Fruit fly (Drosophila melanogaster) whole organism, embryonic: ENCODE measurements around the gene Bem46.

Experiments used
- Ada2b ChIP-seq: fragments of 200-800 bp; sonication (Bioruptor generic); IDR thresholded peaks from 2 replicates; pipeline ENCODE4 v1.3.6; 2022; ENCODE audit warnings: missing biosample characterization, missing genetic modification characterization
- Asciz ChIP-seq: fragments of 200-800 bp; sonication (Bioruptor generic); optimal IDR thresholded peaks from 2 replicates; lab custom pipeline; 2017; ENCODE audit warnings: missing biosample characterization, mild to moderate bottlenecking, missing genetic modification characterization, missing genetic modification reagents
- Atf3 ChIP-seq: fragments of 200-800 bp; sonication (Bioruptor generic); optimal IDR thresholded peaks from 3 replicates; lab custom pipeline; 2016; ENCODE audit warnings: missing biosample characterization, missing genetic modification characterization
- B-H1 ChIP-seq: fragments of 200-800 bp; sonication (Bioruptor generic); IDR thresholded peaks from 3 replicates; pipeline ENCODE4 v1.3.6; 2022; ENCODE audit warnings: missing biosample characterization, missing genetic modification characterization
- Bgb ChIP-seq: fragments of 200-800 bp; sonication (Bioruptor generic); IDR thresholded peaks from 2 replicates; pipeline ENCODE4 v1.3.6; 2022; ENCODE audit warnings: missing biosample characterization, missing genetic modification characterization; ENCODE audit not compliant: partially characterized antibody
- CG10267 ChIP-seq: fragments of 200-800 bp; sonication (Bioruptor generic); optimal IDR thresholded peaks from 2 replicates; lab custom pipeline; 2018; ENCODE audit warnings: missing biosample characterization, mild to moderate bottlenecking, missing genetic modification characterization, moderate library complexity
- CG10654 ChIP-seq: fragments of 200-800 bp; sonication (Bioruptor generic); optimal IDR thresholded peaks from 2 replicates; lab custom pipeline; 2016; ENCODE audit warnings: missing biosample characterization, missing genetic modification characterization
- CG12104 ChIP-seq: fragments of 200-800 bp; sonication (Bioruptor generic); optimal IDR thresholded peaks from 3 replicates; lab custom pipeline; 2016; ENCODE audit warnings: missing biosample characterization, missing genetic modification characterization
- CG1233 ChIP-seq: fragments of 200-800 bp; sonication (Bioruptor generic); optimal IDR thresholded peaks from 4 replicates; lab custom pipeline; 2018; ENCODE audit warnings: missing biosample characterization, mild to moderate bottlenecking, missing genetic modification characterization
- CG15073 ChIP-seq: fragments of 200-800 bp; sonication (Bioruptor generic); optimal IDR thresholded peaks from 2 replicates; lab custom pipeline; 2016; ENCODE audit warnings: missing biosample characterization, missing genetic modification characterization
- CG15601 ChIP-seq: fragments of 200-800 bp; sonication (Bioruptor generic); optimal IDR thresholded peaks from 3 replicates; lab custom pipeline; 2019; ENCODE audit warnings: missing biosample characterization, mild to moderate bottlenecking, missing genetic modification characterization, moderate library complexity
- CG2875 ChIP-seq: fragments of 200-800 bp; sonication (Bioruptor generic); optimal IDR thresholded peaks from 2 replicates; lab custom pipeline; 2017; ENCODE audit warnings: missing biosample characterization, mild to moderate bottlenecking, missing genetic modification characterization, missing genetic modification reagents
- CG4820 ChIP-seq: fragments of 200-800 bp; sonication (Bioruptor generic); optimal IDR thresholded peaks from 3 replicates; lab custom pipeline; 2016; ENCODE audit warnings: missing biosample characterization, missing genetic modification characterization
- CG5180 ChIP-seq: fragments of 200-800 bp; sonication (Bioruptor generic); optimal IDR thresholded peaks from 3 replicates; lab custom pipeline; 2017; ENCODE audit warnings: missing biosample characterization, missing genetic modification characterization, mild to moderate bottlenecking, moderate library complexity, missing genetic modification reagents
- CG6272 ChIP-seq: fragments of 200-800 bp; sonication (Bioruptor generic); IDR thresholded peaks from 2 replicates; pipeline ENCODE4 v1.3.6; 2022; ENCODE audit warnings: missing biosample characterization, missing genetic modification characterization
- CG7357 ChIP-seq: fragments of 200-800 bp; sonication (Bioruptor generic); IDR thresholded peaks from 3 replicates; pipeline ENCODE4 v1.3.6; 2022; ENCODE audit warnings: missing biosample characterization, missing genetic modification characterization
- CG7963 ChIP-seq: fragments of 200-800 bp; sonication (Bioruptor generic); IDR thresholded peaks from 3 replicates; pipeline ENCODE4 v1.3.6; 2022; ENCODE audit warnings: missing biosample characterization, missing genetic modification characterization; ENCODE audit not compliant: partially characterized antibody
- CG8478 ChIP-seq: fragments of >200 bp; optimal IDR thresholded peaks from 2 replicates; lab custom pipeline; 2018
- CTCF ChIP-seq: fragments of 200-800 bp; sonication (Bioruptor generic); optimal IDR thresholded peaks from 2 replicates; lab custom pipeline; 2017; ENCODE audit warnings: missing biosample characterization, mild to moderate bottlenecking, missing genetic modification characterization, moderate library complexity
- Camta ChIP-seq: fragments of 200-800 bp; sonication (Bioruptor generic); optimal IDR thresholded peaks from 2 replicates; lab custom pipeline; 2016; ENCODE audit warnings: missing biosample characterization, missing genetic modification characterization
- D ChIP-seq, 2 experiments: fragments of 200-800 bp in 1 of 2; fragments of >200 bp in 1 of 2; sonication (Bioruptor generic) in 1 of 2; optimal IDR thresholded peaks; 2 replicates in 1 of 2; 3 replicates in 1 of 2; lab custom pipeline; 2017; ENCODE audit warnings: mild to moderate bottlenecking in 1 of 2, missing biosample characterization in 1 of 2, missing genetic modification characterization in 1 of 2, missing genetic modification reagents in 1 of 2
- D19A ChIP-seq: fragments of 200-800 bp; optimal IDR thresholded peaks from 3 replicates; lab custom pipeline; 2019; ENCODE audit warnings: missing biosample characterization, mild to moderate bottlenecking, missing genetic modification characterization, moderate library complexity
- Doc2 ChIP-seq: fragments of 200-800 bp; sonication (Bioruptor generic); IDR thresholded peaks from 2 replicates; pipeline ENCODE4 v1.3.6; 2022; ENCODE audit warnings: missing biosample characterization, missing genetic modification characterization
- Gsc ChIP-seq: fragments of 200-800 bp; sonication (Bioruptor generic); IDR thresholded peaks from 2 replicates; pipeline ENCODE4 v1.3.6; 2022; ENCODE audit warnings: missing biosample characterization, missing genetic modification characterization
- Hand ChIP-seq: fragments of 200-800 bp; sonication (Bioruptor generic); optimal IDR thresholded peaks from 2 replicates; lab custom pipeline; 2017; ENCODE audit warnings: mild to moderate bottlenecking, missing biosample characterization, missing genetic modification reagents, missing genetic modification characterization
- Kr ChIP-seq: fragments of 200-800 bp; sonication (Bioruptor generic); optimal IDR thresholded peaks from 2 replicates; lab custom pipeline; 2017; ENCODE audit warnings: missing biosample characterization, mild to moderate bottlenecking, missing genetic modification characterization
- MTF-1 ChIP-seq: fragments of 200-800 bp; sonication (Bioruptor generic); optimal IDR thresholded peaks from 2 replicates; lab custom pipeline; 2018; ENCODE audit warnings: missing biosample characterization, mild to moderate bottlenecking, missing genetic modification characterization, borderline replicate concordance
- Nf-YA ChIP-seq: fragments of 200-800 bp; sonication (Bioruptor generic); IDR thresholded peaks from 2 replicates; pipeline ENCODE4 v1.3.6; 2022; ENCODE audit warnings: missing biosample characterization, missing genetic modification characterization
- Ptx1 ChIP-seq: fragments of 200-800 bp; sonication (Bioruptor generic); IDR thresholded peaks from 2 replicates; pipeline ENCODE4 v1.3.6; 2022; ENCODE audit warnings: missing biosample characterization, missing genetic modification characterization
- Sox102F ChIP-seq: fragments of 200-800 bp; sonication (Bioruptor generic); optimal IDR thresholded peaks from 2 replicates; lab custom pipeline; 2018; ENCODE audit warnings: missing biosample characterization, mild to moderate bottlenecking, missing genetic modification characterization, moderate library complexity
- Xrp1 ChIP-seq: fragments of 200-800 bp; sonication (Bioruptor generic); IDR thresholded peaks from 2 replicates; pipeline ENCODE4 v1.3.6; 2022; ENCODE audit warnings: missing biosample characterization, missing genetic modification characterization
- cg ChIP-seq: fragments of 200-800 bp; sonication (Bioruptor generic); optimal IDR thresholded peaks from 3 replicates; lab custom pipeline; 2019; ENCODE audit warnings: missing biosample characterization, mild to moderate bottlenecking, missing genetic modification characterization, moderate library complexity
- chn ChIP-seq: fragments of 200-800 bp; sonication (Bioruptor generic); optimal IDR thresholded peaks from 2 replicates; lab custom pipeline; 2016; ENCODE audit warnings: missing biosample characterization, missing genetic modification characterization
- crp ChIP-seq, 2 experiments: fragments of 200-800 bp; sonication (Bioruptor generic); optimal IDR thresholded peaks; 2 replicates in 1 of 2; 3 replicates in 1 of 2; lab custom pipeline; 2017; ENCODE audit warnings: missing biosample characterization in 2 of 2, missing genetic modification characterization in 2 of 2, mild to moderate bottlenecking in 1 of 2, moderate library complexity in 1 of 2
- dysf ChIP-seq: fragments of 200-800 bp; sonication (Bioruptor generic); IDR thresholded peaks from 3 replicates; pipeline ENCODE4 v1.3.6; 2022; ENCODE audit warnings: missing biosample characterization, missing genetic modification characterization
- eyg ChIP-seq: fragments of 200-800 bp; sonication (Bioruptor generic); optimal IDR thresholded peaks from 3 replicates; lab custom pipeline; 2016; ENCODE audit warnings: missing biosample characterization, missing genetic modification characterization
- h ChIP-seq: fragments of >200 bp; optimal IDR thresholded peaks from 2 replicates; lab custom pipeline; 2017
- jing ChIP-seq: fragments of 200-800 bp; sonication (Bioruptor generic); optimal IDR thresholded peaks from 2 replicates; lab custom pipeline; 2018; ENCODE audit warnings: missing biosample characterization, mild to moderate bottlenecking, missing genetic modification characterization
- kay ChIP-seq: fragments of 200-800 bp; sonication (Bioruptor generic); optimal IDR thresholded peaks from 2 replicates; lab custom pipeline; 2016; ENCODE audit warnings: missing biosample characterization, missing genetic modification characterization
- lab ChIP-seq: fragments of 200-800 bp; sonication (Bioruptor generic); optimal IDR thresholded peaks from 3 replicates; lab custom pipeline; 2017; ENCODE audit warnings: missing biosample characterization, missing genetic modification characterization, mild to moderate bottlenecking, moderate library complexity, missing genetic modification reagents
- lilli ChIP-seq: fragments of 200-800 bp; sonication (Bioruptor generic); optimal IDR thresholded peaks from 3 replicates; lab custom pipeline; 2016; ENCODE audit warnings: missing biosample characterization, missing genetic modification characterization
- lmd ChIP-seq: fragments of 200-800 bp; sonication (Bioruptor generic); IDR thresholded peaks from 2 replicates; pipeline ENCODE4 v1.3.6; 2022; ENCODE audit warnings: missing biosample characterization, missing genetic modification characterization
- phol ChIP-seq: fragments of 200-800 bp; sonication (Bioruptor generic); optimal IDR thresholded peaks from 3 replicates; lab custom pipeline; 2018; ENCODE audit warnings: missing biosample characterization, mild to moderate bottlenecking, missing genetic modification characterization, moderate library complexity
- pita ChIP-seq: fragments of 200-800 bp; sonication (Bioruptor generic); optimal IDR thresholded peaks from 2 replicates; lab custom pipeline; 2017; ENCODE audit warnings: missing biosample characterization, mild to moderate bottlenecking, missing genetic modification characterization
- ssp ChIP-seq: fragments of 200-800 bp; sonication (Bioruptor generic); IDR thresholded peaks from 2 replicates; pipeline ENCODE4 v1.3.6; 2022; ENCODE audit warnings: missing biosample characterization, missing genetic modification characterization
- sug ChIP-seq: fragments of 200-800 bp; optimal IDR thresholded peaks from 2 replicates; lab custom pipeline; 2019; ENCODE audit warnings: missing biosample characterization, mild to moderate bottlenecking, missing genetic modification characterization, moderate library complexity
- tgo ChIP-seq: fragments of 200-800 bp; sonication (Bioruptor generic); IDR thresholded peaks from 3 replicates; pipeline ENCODE4 v1.3.6; 2022; ENCODE audit warnings: missing biosample characterization, missing genetic modification characterization
- yki ChIP-seq: fragments of >200 bp; optimal IDR thresholded peaks from 3 replicates; lab custom pipeline; 2018
- zfh1 ChIP-seq: fragments of 200-800 bp; sonication (Bioruptor generic); IDR thresholded peaks from 3 replicates; pipeline ENCODE4 v1.3.6; 2022; ENCODE audit warnings: missing biosample characterization, missing genetic modification characterization

The Bem46 gene

DNA sequence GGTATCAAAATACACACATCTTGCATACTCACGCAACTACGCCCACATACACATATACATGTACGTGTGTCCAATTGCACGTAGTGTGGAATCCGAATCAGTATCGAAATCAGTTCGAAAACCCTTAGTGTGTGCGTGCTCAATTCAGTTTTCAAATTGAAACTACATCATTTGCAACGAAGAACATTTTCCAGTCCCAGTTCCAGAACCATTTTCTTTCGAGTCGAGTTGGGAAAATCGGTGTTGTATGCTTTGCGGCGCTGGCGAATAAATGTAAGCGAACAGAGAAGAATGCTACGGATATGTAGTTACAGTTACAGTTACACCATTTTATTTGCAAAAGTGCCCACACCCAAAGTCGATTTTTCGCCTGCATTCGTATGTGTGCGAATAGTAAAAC, 30.9 kb upstream of the Bem46 start:
- peak; percentile 25 for TF ChIP-seq CTCF
- no peak for TF ChIP-seq Sox102F (GFP tag; lab: Kevin White, UChicago)
- TF ChIP-seq pita (GFP tag; lab: Kevin White, UChicago) = peak; percentile 23
- no peak for TF ChIP-seq yki
- peak; percentile 36 for TF ChIP-seq cg
- TF ChIP-seq CG8478 = peak; percentile 15
- TF ChIP-seq Doc2 (GFP tag; lab: Robert Waterston, UW) = no peak
- no peak for TF ChIP-seq sug (tag; lab: Kevin White, UChicago)
- TF ChIP-seq tgo (GFP tag; lab: Robert Waterston, UW) = no peak
- TF ChIP-seq CG15601 (tag; lab: Kevin White, UChicago) = peak; percentile 76
- TF ChIP-seq MTF-1 (GFP tag; lab: Kevin White, UChicago) = no peak

- TF ChIP-seq kay (GFP tag; lab: Kevin White, UChicago) (no peak), Asciz (GFP tag; lab: Kevin White, UChicago) (peak; percentile 62), B-H1 (GFP tag; lab: Robert Waterston, UW) (no peak), eyg (GFP tag; lab: Kevin White, UChicago) (no peak), D (optimal IDR thresholded peaks at IDR 0.05; lab: Kevin White, UChicago) (no peak), D (GFP tag; optimal IDR thresholded peaks at IDR 0.05; lab: Kevin White, UChicago) (peak; percentile 71), Bgb (GFP tag; lab: Robert Waterston, UW) (no peak), CG7963 (GFP tag; lab: Robert Waterston, UW) (no peak), Hand (GFP tag; lab: Kevin White, UChicago) (no peak), phol (tag; lab: Kevin White, UChicago) (peak; percentile 76), CG2875 (GFP tag; lab: Kevin White, UChicago) (peak; percentile 45), CG1233 (GFP tag; lab: Kevin White, UChicago) (peak; percentile 2), Nf-YA (GFP tag; lab: Robert Waterston, UW) (0 out of 2 replicates have a peak, but pooled peaks have one; percentile 32), lab (GFP tag; lab: Kevin White, UChicago) (no peak), h (lab: Kevin White, UChicago) (no peak), Camta (peak; percentile 58), CG15073 (GFP tag; lab: Kevin White, UChicago) (no peak), CG10267 (peak; percentile 47), dysf (peak; percentile 67; the same call in 2 of the 3 replicates), ssp (GFP tag; lab: Robert Waterston, UW) (peak; percentile 38; the same call in 1 of the 2 replicates), CTCF (no peak), Xrp1 (peak; percentile 59; the same call in 1 of the 2 replicates), CG7357 (GFP tag; lab: Robert Waterston, UW) (peak; percentile 28; the same call in 1 of the 3 replicates), D19A (tag; lab: Kevin White, UChicago) (peak; percentile 55), Kr (GFP tag; lab: Kevin White, UChicago) (no peak), CG4820 (GFP tag; lab: Kevin White, UChicago) (peak; percentile 63), lmd (GFP tag; lab: Robert Waterston, UW) (peak; percentile 56), CG10654 (GFP tag; lab: Kevin White, UChicago) (peak; percentile 43), Atf3 (peak; percentile 1), chn (GFP tag; lab: Kevin White, UChicago) (peak; percentile 37), zfh1 (GFP tag; lab: Robert Waterston, UW) (peak; percentile 29; the same call in 1 of the 3 replicates), Ada2b (GFP tag; lab: Robert Waterston, UW) (0 out of 2 replicates have a peak, but pooled peaks have one; percentile 3), CG12104 (GFP tag; lab: Kevin White, UChicago) (no peak), Doc2 (GFP tag; lab: Robert Waterston, UW) (0 out of 2 replicates have a peak, but pooled peaks have one; percentile 33), lilli (GFP tag; lab: Kevin White, UChicago) (no peak), CG5180 (peak; percentile 22), crp (GFP tag; optimal IDR thresholded peaks at IDR 0.05; lab: Kevin White, UChicago) (peak in 1 of 2 experiments; percentile 4), Gsc (GFP tag; lab: Robert Waterston, UW) (peak; percentile 35; the same call in 1 of the 2 replicates), CG6272 (GFP tag; lab: Robert Waterston, UW) (no peak), Ptx1 (GFP tag; lab: Robert Waterston, UW) (peak; percentile 58), jing (GFP tag; lab: Kevin White, UChicago) (no peak)
Measured at dm6 chr2L:2957547-2958174, 30.3 kb upstream of the Bem46 start.
